Worm (Caenorhabditis elegans) whole organism, mixed stage, embryonic: Measurements from ENCODE around the gene C33E10.10.

ENCODE experiments used
- M03D4.4 ChIP-seq: sonication (generic microtip); optimal IDR thresholded peaks from 2 replicates; lab custom pipeline; 2017; ENCODE audit warnings: mild to moderate bottlenecking, missing genetic modification characterization, missing compliant biosample characterization
- bed-3 ChIP-seq: fragments of 200-800 bp; sonication (Bioruptor generic); optimal IDR thresholded peaks from 3 replicates; lab custom pipeline; 2018; ENCODE audit warnings: mild to moderate bottlenecking, missing genetic modification characterization, moderate library complexity, missing compliant biosample characterization
- blmp-1 ChIP-seq: fragments of 150-350 bp; optimal IDR thresholded peaks from 2 replicates; lab custom pipeline; 2014; ENCODE audit warnings: missing biosample characterization, missing genetic modification characterization
- ceh-39 ChIP-seq: fragments of 150-350 bp; optimal IDR thresholded peaks from 2 replicates; lab custom pipeline; 2014; ENCODE audit warnings: missing biosample characterization, missing genetic modification characterization
- ceh-43 ChIP-seq: fragments of 200-800 bp; sonication (Bioruptor generic); optimal IDR thresholded peaks from 2 replicates; lab custom pipeline; 2018; ENCODE audit warnings: mild to moderate bottlenecking, missing genetic modification characterization, moderate library complexity, missing compliant biosample characterization
- ceh-83 ChIP-seq: fragments of 200-800 bp; sonication (Bioruptor generic); optimal IDR thresholded peaks from 2 replicates; lab custom pipeline; 2018; ENCODE audit warnings: mild to moderate bottlenecking, missing genetic modification characterization, missing compliant biosample characterization
- ces-1 ChIP-seq: fragments of 150-350 bp; optimal IDR thresholded peaks from 2 replicates; lab custom pipeline; 2014; ENCODE audit warnings: missing biosample characterization, missing genetic modification reagents, missing genetic modification characterization
- drap-1 ChIP-seq: fragments of 200-800 bp; sonication (Bioruptor generic); optimal IDR thresholded peaks from 3 replicates; lab custom pipeline; 2018; ENCODE audit warnings: mild to moderate bottlenecking, missing genetic modification characterization, missing compliant biosample characterization
- elt-1 ChIP-seq: sonication (generic microtip); optimal IDR thresholded peaks from 2 replicates; lab custom pipeline; 2017; ENCODE audit warnings: missing genetic modification characterization, mild to moderate bottlenecking, missing compliant biosample characterization, antibody characterized with exemption, moderate library complexity, borderline replicate concordance; ENCODE audit not compliant: insufficient read depth
- elt-3 ChIP-seq: fragments of 150-350 bp; optimal IDR thresholded peaks from 2 replicates; lab custom pipeline; 2014; ENCODE audit warnings: missing biosample characterization, missing genetic modification characterization
- flh-1 ChIP-seq: fragments of 200-800 bp; sonication (Bioruptor generic); optimal IDR thresholded peaks from 2 replicates; lab custom pipeline; 2018; ENCODE audit warnings: mild to moderate bottlenecking, missing genetic modification characterization, moderate library complexity, missing compliant biosample characterization
- ham-2 ChIP-seq: fragments of 200-800 bp; sonication (Bioruptor generic); optimal IDR thresholded peaks from 2 replicates; lab custom pipeline; 2018; ENCODE audit warnings: mild to moderate bottlenecking, missing genetic modification characterization, missing compliant biosample characterization
- lin-13 ChIP-seq: fragments of 150-350 bp; optimal IDR thresholded peaks from 2 replicates; lab custom pipeline; 2014; ENCODE audit warnings: missing biosample characterization, missing genetic modification characterization
- lin-32 ChIP-seq: fragments of 200-800 bp; sonication (Bioruptor generic); optimal IDR thresholded peaks from 2 replicates; lab custom pipeline; 2018; ENCODE audit warnings: mild to moderate bottlenecking, missing genetic modification characterization, missing compliant biosample characterization
- mab-5 ChIP-seq: fragments of 150-350 bp; optimal IDR thresholded peaks from 2 replicates; lab custom pipeline; 2014; ENCODE audit warnings: missing biosample characterization, missing genetic modification characterization
- mep-1 ChIP-seq: fragments of 150-350 bp; optimal IDR thresholded peaks from 2 replicates; lab custom pipeline; 2017; ENCODE audit warnings: missing biosample characterization, missing genetic modification reagents, missing genetic modification characterization, inconsistent platforms
- nhr-12 ChIP-seq: fragments of 150-350 bp; optimal IDR thresholded peaks from 2 replicates; lab custom pipeline; 2014; ENCODE audit warnings: missing biosample characterization, missing genetic modification characterization
- nhr-2 ChIP-seq: fragments of 150-350 bp; optimal IDR thresholded peaks from 2 replicates; lab custom pipeline; 2014; ENCODE audit warnings: missing biosample characterization, missing genetic modification characterization
- nhr-237 ChIP-seq: fragments of 150-350 bp; optimal IDR thresholded peaks from 2 replicates; lab custom pipeline; 2014; ENCODE audit warnings: missing biosample characterization, missing genetic modification characterization
- nhr-28 ChIP-seq: fragments of 150-350 bp; optimal IDR thresholded peaks from 2 replicates; lab custom pipeline; 2014; ENCODE audit warnings: missing biosample characterization, missing genetic modification characterization
- nhr-76 ChIP-seq: sonication (generic microtip); optimal IDR thresholded peaks from 2 replicates; lab custom pipeline; 2017; ENCODE audit warnings: missing biosample characterization, missing genetic modification characterization
- sem-2 ChIP-seq: fragments of 200-800 bp; sonication (Bioruptor generic); optimal IDR thresholded peaks from 2 replicates; lab custom pipeline; 2018; ENCODE audit warnings: mild to moderate bottlenecking, missing genetic modification characterization, missing compliant biosample characterization
- snpc-4 ChIP-seq: fragments of 150-350 bp; optimal IDR thresholded peaks from 2 replicates; lab custom pipeline; 2014; ENCODE audit warnings: missing biosample characterization, missing genetic modification characterization
- sptf-1 ChIP-seq: sonication (generic microtip); optimal IDR thresholded peaks from 2 replicates; lab custom pipeline; 2017; ENCODE audit warnings: mild to moderate bottlenecking, missing genetic modification characterization, moderate library complexity, missing compliant biosample characterization
- tbx-8 ChIP-seq: fragments of 200-800 bp; sonication (Bioruptor generic); optimal IDR thresholded peaks from 2 replicates; lab custom pipeline; 2018; ENCODE audit warnings: mild to moderate bottlenecking, missing genetic modification characterization, moderate library complexity, missing compliant biosample characterization
- unc-120 ChIP-seq: sonication (generic microtip); optimal IDR thresholded peaks from 2 replicates; lab custom pipeline; 2017; ENCODE audit warnings: missing genetic modification characterization, missing compliant biosample characterization; ENCODE audit not compliant: poor library complexity, severe bottlenecking
- unc-39 ChIP-seq: fragments of 150-350 bp; optimal IDR thresholded peaks from 2 replicates; lab custom pipeline; 2014; ENCODE audit warnings: missing biosample characterization, missing genetic modification characterization
- unc-62 ChIP-seq: fragments of 150-350 bp; optimal IDR thresholded peaks from 2 replicates; lab custom pipeline; 2014; ENCODE audit warnings: missing biosample characterization, missing genetic modification reagents, missing genetic modification characterization
- zip-8 ChIP-seq: fragments of 150-350 bp; optimal IDR thresholded peaks from 2 replicates; lab custom pipeline; 2014; ENCODE audit warnings: missing biosample characterization, missing genetic modification characterization
- ztf-11 ChIP-seq: fragments of 150-350 bp; optimal IDR thresholded peaks from 2 replicates; lab custom pipeline; 2014; ENCODE audit warnings: missing biosample characterization, missing genetic modification characterization

Gene C33E10.10

ce11 chrX:17301900-17302299, at the start of gene C33E10.10:
Gene C33E10.10, minus strand, starts transcription at chrX:17302000.
- TF ChIP-seq drap-1 (GFP tag; lab: Kevin White, UChicago) (no peak), flh-1 (no peak), lin-32 (GFP tag; lab: Kevin White, UChicago) (no peak), elt-3 (tag; lab: Kevin White, UChicago) (no peak), blmp-1 (tag; lab: Kevin White, UChicago) (no peak), lin-13 (tag; lab: Kevin White, UChicago) (no peak), ham-2 (GFP tag; lab: Kevin White, UChicago) (no peak), sptf-1 (tag; lab: Kevin White, UChicago) (no peak), nhr-237 (no peak), unc-62 (GFP tag; lab: Kevin White, UChicago) (no peak), elt-1 (no peak), nhr-76 (tag; lab: Kevin White, UChicago) (no peak), mep-1 (tag; lab: Kevin White, UChicago) (no peak), nhr-2 (no peak), ceh-83 (GFP tag; lab: Kevin White, UChicago) (no peak), ceh-39 (tag; lab: Kevin White, UChicago) (no peak)

- TF ChIP-seq unc-120 (tag; lab: Kevin White, UChicago) (no peak), sptf-1 (tag; lab: Kevin White, UChicago) (no peak), snpc-4 (tag; lab: Kevin White, UChicago) (no peak), unc-62 (GFP tag; lab: Kevin White, UChicago) (no peak), M03D4.4 (tag; lab: Kevin White, UChicago) (no peak), ztf-11 (no peak), mep-1 (tag; lab: Kevin White, UChicago) (no peak), lin-13 (tag; lab: Kevin White, UChicago) (no peak), zip-8 (tag; lab: Kevin White, UChicago) (no peak), flh-1 (no peak)
Measured at ce11 chrX:17349411-17349810, 47.6 kb upstream of the C33E10.10 start.

- TF ChIP-seq ceh-43, result no peak
Measured at ce11 chrX:17340484-17340883, 38.7 kb upstream of the C33E10.10 start, which contains the start of gene C53C11.1. Gene C53C11.1, plus strand, starts transcription at chrX:17340784.

ce11 chrX:17338944-17339343, 37.1 kb upstream of the C33E10.10 start:
- TF ChIP-seq M03D4.4 (tag; lab: Kevin White, UChicago), result no peak
- no peak for TF ChIP-seq flh-1
- TF ChIP-seq nhr-237, result no peak

ce11 chrX:17336354-17336753, 34.6 kb upstream of the C33E10.10 start, which contains the start of gene C53C11.2:
Gene C53C11.2, plus strand, starts transcription at chrX:17336637.
- no peak for TF ChIP-seq snpc-4 (tag; lab: Kevin White, UChicago)
- TF ChIP-seq tbx-8 (GFP tag; lab: Kevin White, UChicago), result no peak
- no peak for TF ChIP-seq drap-1 (GFP tag; lab: Kevin White, UChicago)
- no peak for TF ChIP-seq ztf-11
- no peak for TF ChIP-seq ceh-39 (tag; lab: Kevin White, UChicago)
- no peak for TF ChIP-seq nhr-2
- TF ChIP-seq bed-3, result no peak
- no peak for TF ChIP-seq unc-39 (tag; lab: Kevin White, UChicago)
- TF ChIP-seq zip-8 (tag; lab: Kevin White, UChicago), result no peak
- no peak for TF ChIP-seq nhr-28 (tag; lab: Kevin White, UChicago)
- TF ChIP-seq sem-2 (GFP tag; lab: Kevin White, UChicago), result no peak
- no peak for TF ChIP-seq unc-120 (tag; lab: Kevin White, UChicago)
- TF ChIP-seq elt-3 (tag; lab: Kevin White, UChicago), result no peak
- TF ChIP-seq mep-1 (tag; lab: Kevin White, UChicago), result no peak
- TF ChIP-seq elt-1, result no peak
- TF ChIP-seq flh-1, result no peak
- no peak for TF ChIP-seq lin-13 (tag; lab: Kevin White, UChicago)
- no peak for TF ChIP-seq mab-5 (tag; lab: Kevin White, UChicago)
- TF ChIP-seq nhr-12, result no peak
- no peak for TF ChIP-seq ces-1

- no peak for TF ChIP-seq ztf-11
- no peak for TF ChIP-seq tbx-8 (GFP tag; lab: Kevin White, UChicago)
Measured at ce11 chrX:17333752-17334151, 32.0 kb upstream of the C33E10.10 start, which contains the start of gene C53C11.5. Gene C53C11.5, plus strand, starts transcription at chrX:17334052.
